Fruit fly (Drosophila melanogaster) Kc167 (cell line): ENCODE results near the gene CG42394.

ENCODE experiments used
- Myc ChIP-seq: fragments of >200 bp; optimal IDR thresholded peaks from 2 replicates; lab custom pipeline; 2017; ENCODE audit warnings: missing external identifiers
- Sin3A ChIP-seq: fragments of >200 bp; optimal IDR thresholded peaks from 2 replicates; lab custom pipeline; 2018; ENCODE audit warnings: missing external identifiers
- h ChIP-seq: fragments of >200 bp; optimal IDR thresholded peaks from 3 replicates; lab custom pipeline; 2018; ENCODE audit warnings: missing external identifiers
- insv ChIP-seq: fragments of >200 bp; optimal IDR thresholded peaks from 3 replicates; lab custom pipeline; 2018; ENCODE audit warnings: missing external identifiers
- psq ChIP-seq: fragments of >200 bp; optimal IDR thresholded peaks from 2 replicates; lab custom pipeline; 2017; ENCODE audit warnings: missing external identifiers
- ttk ChIP-seq: sonication (Bioruptor generic); optimal IDR thresholded peaks from 2 replicates; lab custom pipeline; 2017; ENCODE audit warnings: missing external identifiers

CG42394 gene

DNA sequence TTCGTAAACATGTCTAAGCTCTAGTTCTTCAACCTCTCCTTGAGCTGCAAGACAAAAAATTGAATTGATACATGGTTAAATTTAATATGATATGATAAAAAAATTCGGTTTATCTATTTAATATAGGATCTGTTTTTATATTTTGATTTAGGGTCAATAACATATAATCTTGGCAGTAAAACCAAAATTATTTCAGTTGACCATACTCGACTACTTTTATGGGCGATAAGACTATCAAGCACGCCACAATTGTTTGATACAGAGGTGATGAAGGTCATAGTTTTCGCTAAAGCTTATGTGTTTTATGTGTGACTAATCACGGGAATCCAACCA lies 38.6 kb downstream of the CG42394 start:
- TF ChIP-seq ttk (no peak), Sin3A (lab: Kevin White, UChicago) (no peak), insv (no peak), Myc (no peak), h (lab: Kevin White, UChicago) (no peak), psq (lab: Kevin White, UChicago) (no peak)

DNA sequence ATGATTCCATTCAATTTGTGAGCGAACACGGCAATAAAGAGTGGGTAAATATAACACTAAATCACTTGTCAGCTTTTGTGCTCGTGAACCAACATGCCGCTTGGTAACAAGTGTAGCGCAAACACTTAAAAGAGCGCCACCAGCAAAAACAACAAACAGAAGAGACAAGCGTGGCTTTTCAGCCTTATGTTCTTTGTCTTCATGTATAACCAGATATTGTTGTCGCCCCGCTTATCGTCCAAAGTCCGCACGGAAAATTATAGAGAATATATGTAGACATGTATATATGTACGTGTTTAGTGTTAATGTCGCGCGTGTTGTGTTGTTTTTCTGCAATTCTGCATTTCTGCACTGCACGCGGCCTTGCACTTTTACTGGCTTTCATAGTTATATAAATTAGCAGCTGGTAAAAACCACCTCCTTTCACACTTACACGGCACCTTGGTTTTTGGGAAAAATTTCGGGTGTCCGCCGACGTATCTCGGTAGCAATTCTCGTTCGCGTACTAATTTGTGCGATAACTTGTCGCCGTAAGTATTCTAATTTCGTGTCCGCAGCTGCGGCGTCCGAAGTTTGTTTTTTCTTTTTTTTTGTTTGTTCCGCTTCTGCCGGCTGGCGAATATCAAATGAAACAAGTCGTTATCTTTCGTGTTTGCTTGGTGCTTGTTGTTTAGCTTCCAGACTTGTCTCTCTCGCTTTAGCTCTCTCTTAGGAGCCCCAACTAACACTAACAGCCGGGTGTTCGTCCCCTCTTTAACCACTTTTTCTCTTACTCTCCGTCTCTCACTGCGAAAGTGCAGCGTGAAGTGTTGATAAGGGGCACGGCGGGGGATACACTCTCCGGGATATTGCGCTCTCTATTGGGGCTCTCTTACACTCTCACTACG lies 39.3 kb downstream of the CG42394 start:
- TF ChIP-seq Myc (no peak), h (lab: Kevin White, UChicago) (no peak), ttk (no peak), insv (no peak), psq (lab: Kevin White, UChicago) (no peak)

DNA sequence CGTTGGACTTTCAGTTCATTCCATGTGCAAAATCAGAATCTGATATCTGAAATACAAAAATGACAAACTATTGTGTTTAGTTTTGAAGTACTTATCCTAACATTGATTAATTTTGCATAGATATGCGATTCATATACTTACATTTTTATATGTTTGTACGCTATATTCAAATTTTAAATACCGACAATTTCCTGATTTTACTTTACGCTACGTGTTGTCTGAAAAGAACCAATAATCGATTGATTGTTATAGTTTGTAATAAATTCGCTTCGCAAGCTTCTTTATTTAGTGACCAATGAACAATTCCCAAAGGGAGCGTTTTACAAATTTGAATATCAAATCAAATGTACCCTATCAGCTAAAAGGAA lies 39.9 kb downstream of the CG42394 start, which contains the start of gene Ak3:
Ak3 (minus strand) TSS at position 69 of the 368 bp plus-strand sequence.
- TF ChIP-seq ttk (no peak), h (lab: Kevin White, UChicago) (no peak), Myc (no peak), insv (no peak), Sin3A (lab: Kevin White, UChicago) (no peak), psq (lab: Kevin White, UChicago) (no peak)

DNA sequence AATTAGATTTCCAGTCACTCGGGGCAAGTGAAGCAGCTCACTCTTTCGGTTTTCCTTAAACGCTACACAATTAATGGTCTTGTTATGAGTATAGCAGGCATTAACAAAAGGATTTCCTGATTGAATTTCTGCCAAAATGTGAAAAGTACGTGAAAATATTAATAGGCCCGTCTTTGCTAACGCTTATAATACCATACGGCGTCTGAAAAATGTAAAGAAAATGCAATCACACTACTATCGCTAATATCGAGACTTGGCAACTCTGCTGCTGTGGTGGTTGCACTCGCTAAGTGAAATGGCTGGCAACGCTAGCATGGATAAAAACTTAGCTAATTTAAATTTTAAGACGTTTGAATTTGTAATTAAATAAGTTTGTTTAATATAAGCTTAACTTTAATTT lies 43.7 kb downstream of the CG42394 start, which contains the start of gene CG6621:
CG6621 (minus strand) TSS at position 205 of the 400 bp plus-strand sequence.
- no peak for TF ChIP-seq insv
- TF ChIP-seq ttk, result no peak
- no peak for TF ChIP-seq Sin3A (lab: Kevin White, UChicago)
- no peak for TF ChIP-seq psq (lab: Kevin White, UChicago)
- no peak for TF ChIP-seq Myc
- no peak for TF ChIP-seq h (lab: Kevin White, UChicago)
